Fruit fly (Drosophila melanogaster): ENCODE measurements around the gene mura.

The mura gene

dm6 chr3R:9593408-9594250, 42.0 kb upstream of the mura start (continued):
- TF ChIP-seq CG12219 (GFP tag; optimal IDR thresholded peaks at IDR 0.05) = no peak
- TF ChIP-seq GATAe (GFP tag; conservative IDR thresholded peaks at IDR 0.05) = no peak
- peak in 1 of 2 experiments; percentile 62 for TF ChIP-seq Pdp1 (GFP tag; optimal IDR thresholded peaks at IDR 0.05)
- TF ChIP-seq dpn (GFP tag; optimal IDR thresholded peaks at IDR 0.05) = no peak
- peak; percentile 72 for TF ChIP-seq cg (GFP tag; optimal IDR thresholded peaks at IDR 0.05)
- TF ChIP-seq chif (GFP tag; optimal IDR thresholded peaks at IDR 0.05) = no peak
- TF ChIP-seq chinmo (GFP tag; IDR thresholded peaks at IDR 0.05; ENCODE audit: partially characterized antibody) = peak; percentile 99
- TF ChIP-seq CG13894 (tag; optimal IDR thresholded peaks at IDR 0.05) = no peak
- TF ChIP-seq Asciz (GFP tag; optimal IDR thresholded peaks at IDR 0.05) = peak; percentile 6
- TF ChIP-seq eve (GFP tag; optimal IDR thresholded peaks at IDR 0.05) = no peak
- peak; percentile 40; the same call in 1 of the 3 replicates for TF ChIP-seq so (GFP tag; IDR thresholded peaks at IDR 0.05)
- no peak for TF ChIP-seq hth (optimal IDR thresholded peaks at IDR 0.05)
- TF ChIP-seq Med (GFP tag) = peak; percentile 31
- no peak for TF ChIP-seq scrt (GFP tag; optimal IDR thresholded peaks at IDR 0.05)
- peak; percentile 7 for TF ChIP-seq B-H2 (GFP tag; optimal IDR thresholded peaks at IDR 0.05)
- TF ChIP-seq Drgx (GFP tag; IDR thresholded peaks at IDR 0.05) = peak; percentile 74
- peak; percentile 22; the same call in 1 of the 2 replicates for TF ChIP-seq CG13287 (GFP tag; IDR thresholded peaks at IDR 0.05; ENCODE audit: partially characterized antibody)
- TF ChIP-seq sqz (GFP tag; optimal IDR thresholded peaks at IDR 0.05) = peak; percentile 84
- TF ChIP-seq vvl (GFP tag; IDR thresholded peaks at IDR 0.05) = peak; percentile 89

dm6 chr3R:9591769-9592388, 40.3 kb upstream of the mura start:
- TF ChIP-seq sqz (GFP tag; optimal IDR thresholded peaks at IDR 0.05) (peak; percentile 56), tll (GFP tag; optimal IDR thresholded peaks at IDR 0.05) (peak in 1 of 2 experiments; percentile 7), Dip3 (GFP tag; optimal IDR thresholded peaks at IDR 0.05) (no peak), CG8944 (GFP tag; optimal IDR thresholded peaks at IDR 0.05) (no peak), CG15696 (tag; optimal IDR thresholded peaks at IDR 0.05) (peak; percentile 3), pfk (GFP tag; optimal IDR thresholded peaks at IDR 0.05) (no peak), Kr (GFP tag; optimal IDR thresholded peaks at IDR 0.05) (peak; percentile 63), CG13894 (tag; optimal IDR thresholded peaks at IDR 0.05) (no peak), cad (GFP tag; optimal IDR thresholded peaks at IDR 0.05) (peak; percentile 53), Dfd (GFP tag; optimal IDR thresholded peaks at IDR 0.05) (no peak), CG6654 (GFP tag; optimal IDR thresholded peaks at IDR 0.05) (no peak), Elba2 (GFP tag; optimal IDR thresholded peaks at IDR 0.05) (peak; percentile 89), D19A (tag; optimal IDR thresholded peaks at IDR 0.05) (peak; percentile 88), sug (tag; optimal IDR thresholded peaks at IDR 0.05) (peak; percentile 11), Vsx1 (GFP tag; optimal IDR thresholded peaks at IDR 0.05) (peak; percentile 61), D (optimal IDR thresholded peaks at IDR 0.05) (no peak), D (GFP tag; optimal IDR thresholded peaks at IDR 0.05) (peak; percentile 1), grn (GFP tag; optimal IDR thresholded peaks at IDR 0.05) (peak; percentile 79), CG6813 (GFP tag; optimal IDR thresholded peaks at IDR 0.05) (no peak), org-1 (GFP tag; optimal IDR thresholded peaks at IDR 0.05) (no peak), gsb-n (tag; optimal IDR thresholded peaks at IDR 0.05) (peak; percentile 2), gem (tag; optimal IDR thresholded peaks at IDR 0.05) (peak; percentile 10), kah (GFP tag; optimal IDR thresholded peaks at IDR 0.05) (peak; percentile 29), nom (GFP tag; optimal IDR thresholded peaks at IDR 0.05) (peak; percentile 16), Adf1 (GFP tag; IDR thresholded peaks at IDR 0.05) (no peak), CG3065 (GFP tag; optimal IDR thresholded peaks at IDR 0.05) (no peak), zen (tag; optimal IDR thresholded peaks at IDR 0.05) (peak; percentile 3), Hsf (GFP tag; optimal IDR thresholded peaks at IDR 0.05) (no peak), CG11504 (tag; optimal IDR thresholded peaks at IDR 0.05) (peak; percentile 4), dmrt11E (tag; optimal IDR thresholded peaks at IDR 0.05) (peak; percentile 14), Med (GFP tag) (peak; percentile 71)
